Worm (Caenorhabditis elegans) whole organism, L1 larva: ENCODE measurements around the gene gst-7.

Source experiments
- aha-1 ChIP-seq: fragments of 150-350 bp; optimal IDR thresholded peaks from 2 replicates; lab custom pipeline; 2014; ENCODE audit warnings: missing biosample characterization, missing genetic modification characterization
- ama-1 ChIP-seq: fragments of 150-350 bp; optimal IDR thresholded peaks from 2 replicates; lab custom pipeline; 2014
- blmp-1 ChIP-seq: fragments of 150-350 bp; optimal IDR thresholded peaks from 2 replicates; lab custom pipeline; 2014; ENCODE audit warnings: missing biosample characterization, missing genetic modification characterization
- ceh-63 ChIP-seq: fragments of 200-800 bp; sonication (Bioruptor generic); optimal IDR thresholded peaks from 2 replicates; lab custom pipeline; 2018; ENCODE audit warnings: mild to moderate bottlenecking, missing genetic modification characterization, missing compliant biosample characterization
- elt-3 ChIP-seq, 6 experiments: fragments of 150-350 bp in 1 of 6; sonication (generic microtip); optimal IDR thresholded peaks; 2 replicates each; lab custom pipeline; 2017 to 2018; ENCODE audit warnings: missing biosample characterization in 6 of 6, missing genetic modification characterization in 6 of 6, inconsistent platforms in 1 of 6
- fos-1 ChIP-seq: fragments of 150-350 bp; optimal IDR thresholded peaks from 2 replicates; lab custom pipeline; 2014; ENCODE audit warnings: missing biosample characterization, missing genetic modification characterization
- hlh-17 ChIP-seq: fragments of 200-800 bp; sonication (Bioruptor generic); optimal IDR thresholded peaks from 2 replicates; lab custom pipeline; 2018; ENCODE audit warnings: missing genetic modification characterization, mild to moderate bottlenecking, missing compliant biosample characterization, moderate library complexity, borderline replicate concordance
- hpl-2 ChIP-seq: fragments of 150-350 bp; optimal IDR thresholded peaks from 2 replicates; lab custom pipeline; 2014; ENCODE audit warnings: missing biosample characterization, missing genetic modification reagents, missing genetic modification characterization
- lir-3 ChIP-seq: sonication (generic microtip); optimal IDR thresholded peaks from 2 replicates; lab custom pipeline; 2016; ENCODE audit warnings: mild to moderate bottlenecking, missing genetic modification characterization, moderate library complexity, missing compliant biosample characterization; ENCODE audit not compliant: poor library complexity
- lsy-2 ChIP-seq, 2 experiments: fragments of 150-350 bp; optimal IDR thresholded peaks; 2 replicates each; lab custom pipeline; 2014; ENCODE audit warnings: missing biosample characterization in 2 of 2, missing genetic modification characterization in 2 of 2
- mdl-1 ChIP-seq, 2 experiments: fragments of 150-350 bp; optimal IDR thresholded peaks; 2 replicates each; lab custom pipeline; 2014 to 2017; ENCODE audit warnings: missing biosample characterization in 2 of 2, missing genetic modification characterization in 2 of 2, inconsistent platforms in 1 of 2
- nhr-47 ChIP-seq: sonication (generic microtip); optimal IDR thresholded peaks from 2 replicates; lab custom pipeline; 2016; ENCODE audit warnings: mild to moderate bottlenecking, missing genetic modification characterization, moderate library complexity, missing compliant biosample characterization
- unc-86 ChIP-seq: sonication (generic microtip); optimal IDR thresholded peaks from 2 replicates; lab custom pipeline; 2016; ENCODE audit warnings: missing genetic modification characterization, missing compliant biosample characterization
- vab-15 ChIP-seq: sonication (generic microtip); optimal IDR thresholded peaks from 2 replicates; lab custom pipeline; 2017; ENCODE audit warnings: missing genotype, mild to moderate bottlenecking, missing genetic modification characterization, missing compliant biosample characterization

ce11 chrII:4931286-4931685 is 49.4 kb downstream of the gst-7 start:
- TF ChIP-seq lir-3 (tag; lab: Kevin White, UChicago): no peak
- TF ChIP-seq mdl-1 (tag; optimal IDR thresholded peaks at IDR 0.05; lab: Kevin White, UChicago): no peak
- TF ChIP-seq elt-3 (tag; optimal IDR thresholded peaks at IDR 0.05; lab: Kevin White, UChicago): no peak
- no peak for TF ChIP-seq hpl-2 (GFP tag; lab: Kevin White, UChicago)
- no peak for TF ChIP-seq unc-86
- TF ChIP-seq blmp-1 (tag; lab: Kevin White, UChicago): no peak
- TF ChIP-seq ceh-63: no peak
- no peak for TF ChIP-seq fos-1 (tag; lab: Kevin White, UChicago)
- no peak for TF ChIP-seq aha-1 (tag; lab: Kevin White, UChicago)
- TF ChIP-seq ama-1: no peak
- no peak for TF ChIP-seq hlh-17
- TF ChIP-seq vab-15 (tag; lab: Kevin White, UChicago): no peak
- TF ChIP-seq lsy-2 (tag; optimal IDR thresholded peaks at IDR 0.05; lab: Kevin White, UChicago): no peak
- no peak for TF ChIP-seq nhr-47
